Worm (Caenorhabditis elegans) whole organism, L3 larva: Measurements from ENCODE around the gene tmc-2.

Source experiments
- ama-1 ChIP-seq: fragments of 150-350 bp; optimal IDR thresholded peaks from 2 replicates; lab custom pipeline; 2018
- ceh-16 ChIP-seq: sonication (generic microtip); optimal IDR thresholded peaks from 2 replicates; lab custom pipeline; 2017; ENCODE audit warnings: missing biosample characterization, missing genetic modification characterization
- fkh-2 ChIP-seq: fragments of 150-350 bp; optimal IDR thresholded peaks from 2 replicates; lab custom pipeline; 2014; ENCODE audit warnings: missing biosample characterization, missing genetic modification reagents, missing genetic modification characterization
- nhr-11 ChIP-seq: fragments of 150-350 bp; optimal IDR thresholded peaks from 2 replicates; lab custom pipeline; 2014; ENCODE audit warnings: missing biosample characterization, missing genetic modification characterization
- nhr-23 ChIP-seq: fragments of 150-350 bp; optimal IDR thresholded peaks from 2 replicates; lab custom pipeline; 2014; ENCODE audit warnings: missing biosample characterization, missing genetic modification reagents, missing genetic modification characterization
- nhr-237 ChIP-seq: fragments of 150-350 bp; optimal IDR thresholded peaks from 2 replicates; lab custom pipeline; 2014; ENCODE audit warnings: missing biosample characterization, missing genetic modification characterization

DNA sequence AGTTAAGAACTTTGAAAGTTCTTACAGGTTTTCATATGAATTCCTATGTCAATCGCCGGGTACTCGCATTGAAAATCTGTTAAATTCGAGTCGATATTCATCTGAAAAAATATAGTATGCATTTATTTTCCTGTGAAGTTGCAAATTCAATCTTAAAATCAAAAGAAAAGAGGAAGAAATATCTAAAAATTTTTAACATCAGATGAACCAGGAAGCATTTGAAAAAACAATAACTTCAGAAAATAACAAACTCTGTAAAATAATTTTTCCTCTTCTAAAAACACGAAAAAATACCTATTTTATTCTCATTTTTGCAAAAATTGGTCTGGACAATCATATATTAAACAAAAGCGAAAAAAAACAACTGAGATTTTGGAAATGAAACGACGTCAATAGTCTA is 15.6 kb downstream of the tmc-2 start, which contains the start of gene npr-7:
- no peak for TF ChIP-seq ceh-16 (tag; lab: Kevin White, UChicago)
- TF ChIP-seq nhr-237 (tag; lab: Kevin White, UChicago): no peak
- TF ChIP-seq fkh-2 (tag; lab: Kevin White, UChicago): no peak
- no peak for TF ChIP-seq ama-1 (lab: Kevin White, UChicago)
- TF ChIP-seq nhr-11 (tag; lab: Kevin White, UChicago): no peak
- no peak for TF ChIP-seq nhr-23 (tag; lab: Kevin White, UChicago)
